Fruit fly (Drosophila melanogaster) whole organism, pupa: ENCODE results near the gene Pdha.

Experiments used
- CG10348 ChIP-seq: fragments of 200-800 bp; sonication (Bioruptor generic); IDR thresholded peaks from 2 replicates; pipeline ENCODE4 v1.3.6; 2022; ENCODE audit warnings: missing biosample characterization, missing genetic modification characterization
- CG12605 ChIP-seq: fragments of 200-800 bp; sonication (Bioruptor generic); IDR thresholded peaks from 2 replicates; pipeline ENCODE4 v1.3.6; 2022; ENCODE audit warnings: missing biosample characterization, missing genetic modification characterization
- CG13204 ChIP-seq: fragments of 200-800 bp; sonication (Bioruptor generic); optimal IDR thresholded peaks from 2 replicates; lab custom pipeline; 2018; ENCODE audit warnings: missing biosample characterization, mild to moderate bottlenecking, missing genetic modification characterization, moderate library complexity
- CG14655 ChIP-seq: fragments of 200-800 bp; sonication (Bioruptor generic); optimal IDR thresholded peaks from 3 replicates; lab custom pipeline; 2017; ENCODE audit warnings: mild to moderate bottlenecking, missing biosample characterization, missing genetic modification reagents, missing genetic modification characterization
- CG15710 ChIP-seq: fragments of 200-800 bp; sonication (Bioruptor generic); optimal IDR thresholded peaks from 2 replicates; lab custom pipeline; 2018; ENCODE audit warnings: missing biosample characterization, mild to moderate bottlenecking, missing genetic modification characterization, moderate library complexity
- CG17806 ChIP-seq: fragments of 200-800 bp; sonication (Bioruptor generic); optimal IDR thresholded peaks from 2 replicates; lab custom pipeline; 2018; ENCODE audit warnings: missing biosample characterization, mild to moderate bottlenecking, missing genetic modification characterization, moderate library complexity
- CG32121 ChIP-seq: fragments of 200-800 bp; sonication (Bioruptor generic); IDR thresholded peaks from 2 replicates; pipeline ENCODE4 v1.3.6; 2022; ENCODE audit warnings: missing biosample characterization, missing genetic modification characterization
- CG34367 ChIP-seq: fragments of 200-800 bp; sonication (Bioruptor generic); optimal IDR thresholded peaks from 2 replicates; lab custom pipeline; 2018; ENCODE audit warnings: missing biosample characterization, mild to moderate bottlenecking, missing genetic modification characterization
- CG4496 ChIP-seq: fragments of 200-800 bp; sonication (Bioruptor generic); IDR thresholded peaks from 3 replicates; pipeline ENCODE4 v1.3.6; 2022; ENCODE audit warnings: missing biosample characterization, missing genetic modification characterization
- CG8159 ChIP-seq: fragments of 200-800 bp; sonication (Bioruptor generic); optimal IDR thresholded peaks from 3 replicates; lab custom pipeline; 2018; ENCODE audit warnings: missing biosample characterization, mild to moderate bottlenecking, missing genetic modification characterization, moderate library complexity
- CG8301 ChIP-seq: fragments of 200-800 bp; sonication (Bioruptor generic); optimal IDR thresholded peaks from 2 replicates; lab custom pipeline; 2018; ENCODE audit warnings: missing biosample characterization, mild to moderate bottlenecking, missing genetic modification characterization
- CG9948 ChIP-seq: fragments of 200-800 bp; sonication (Bioruptor generic); optimal IDR thresholded peaks from 2 replicates; lab custom pipeline; 2018; ENCODE audit warnings: missing biosample characterization, mild to moderate bottlenecking, missing genetic modification characterization, moderate library complexity
- D1 ChIP-seq: fragments of 200-800 bp; sonication (Bioruptor generic); optimal IDR thresholded peaks from 2 replicates; lab custom pipeline; 2018; ENCODE audit warnings: missing biosample characterization, mild to moderate bottlenecking, missing genetic modification characterization, moderate library complexity
- EcR ChIP-seq: fragments of 200-800 bp; sonication (Bioruptor generic); optimal IDR thresholded peaks from 3 replicates; lab custom pipeline; 2019; ENCODE audit warnings: missing biosample characterization, missing genetic modification characterization, mild to moderate bottlenecking, moderate library complexity, missing genetic modification reagents
- Ets98B ChIP-seq: fragments of 200-800 bp; sonication (Bioruptor generic); IDR thresholded peaks from 2 replicates; pipeline ENCODE4 v1.3.6; 2022; ENCODE audit warnings: missing biosample characterization, missing genetic modification characterization
- Pif1A ChIP-seq: fragments of 200-800 bp; sonication (Bioruptor generic); optimal IDR thresholded peaks from 3 replicates; lab custom pipeline; 2016; ENCODE audit warnings: missing biosample characterization, missing genetic modification characterization
- Pif1B ChIP-seq: fragments of 200-800 bp; sonication (Bioruptor generic); optimal IDR thresholded peaks from 3 replicates; lab custom pipeline; 2016; ENCODE audit warnings: missing biosample characterization, missing genetic modification characterization
- Snoo ChIP-seq: fragments of 200-800 bp; sonication (Bioruptor generic); optimal IDR thresholded peaks from 3 replicates; lab custom pipeline; 2017; ENCODE audit warnings: missing biosample characterization, mild to moderate bottlenecking, missing genetic modification characterization, inconsistent platforms
- fd96Ca ChIP-seq: fragments of 200-800 bp; sonication (Bioruptor generic); IDR thresholded peaks from 3 replicates; pipeline ENCODE4 v1.3.6; 2022; ENCODE audit warnings: missing biosample characterization, missing genetic modification characterization
- gl ChIP-seq: fragments of 200-800 bp; sonication (Bioruptor generic); optimal IDR thresholded peaks from 2 replicates; lab custom pipeline; 2018; ENCODE audit warnings: missing biosample characterization, mild to moderate bottlenecking, missing genetic modification characterization
- rn ChIP-seq: fragments of 200-800 bp; sonication (Bioruptor generic); IDR thresholded peaks from 2 replicates; pipeline ENCODE4 v1.3.6; 2022; ENCODE audit warnings: missing biosample characterization, missing genetic modification characterization

The Pdha gene

dm6 chrX:4684444-4684924, 17.6 kb upstream of the Pdha start:
- TF ChIP-seq Ets98B (GFP tag; lab: Robert Waterston, UW) (peak; percentile 91), CG34367 (tag; lab: Kevin White, UChicago) (peak; percentile 34), CG4496 (GFP tag; lab: Robert Waterston, UW) (peak; percentile 94), gl (tag; lab: Kevin White, UChicago) (peak; percentile 36), Pif1B (GFP tag; lab: Kevin White, UChicago) (peak; percentile 33), Snoo (tag; lab: Kevin White, UChicago) (peak; percentile 81), CG17806 (tag; lab: Kevin White, UChicago) (peak; percentile 52), CG32121 (GFP tag; lab: Robert Waterston, UW) (peak; percentile 87), CG10348 (no peak), CG15710 (tag; lab: Kevin White, UChicago) (peak; percentile 63), CG9948 (tag; lab: Kevin White, UChicago) (peak; percentile 24), CG14655 (GFP tag; lab: Kevin White, UChicago) (peak; percentile 67), D1 (no peak), fd96Ca (GFP tag; lab: Robert Waterston, UW) (peak; percentile 94), CG13204 (GFP tag; lab: Kevin White, UChicago) (no peak), CG12605 (peak; percentile 67; the same call in 1 of the 2 replicates), CG8159 (tag; lab: Kevin White, UChicago) (peak; percentile 69), Pif1A (GFP tag; lab: Kevin White, UChicago) (peak; percentile 62), CG8301 (peak; percentile 55), rn (peak; percentile 62), EcR (GFP tag; lab: Kevin White, UChicago) (peak; percentile 54)

DNA sequence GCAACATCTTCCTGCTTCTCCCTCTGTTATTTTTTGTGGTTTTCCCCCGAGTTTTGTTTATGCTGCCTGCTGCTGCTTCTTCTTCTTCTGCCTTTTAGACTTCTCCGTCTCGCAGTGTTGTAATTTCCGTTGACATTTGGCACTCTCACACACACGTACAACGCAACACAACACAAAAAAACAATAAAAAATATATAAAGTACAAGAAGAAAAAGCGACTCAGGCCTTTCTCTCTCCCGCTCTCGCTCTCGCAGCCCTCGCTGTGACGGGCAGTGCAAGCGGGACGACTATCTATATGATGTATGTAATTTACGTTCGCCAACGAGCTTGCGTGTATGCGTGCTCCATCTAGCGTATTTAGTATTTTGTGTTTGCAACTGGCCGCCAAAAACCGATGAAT, 15.9 kb upstream of the Pdha start:
- TF ChIP-seq CG12605 (peak; percentile 91), CG34367 (tag; lab: Kevin White, UChicago) (peak; percentile 80), rn (peak; percentile 70), CG32121 (GFP tag; lab: Robert Waterston, UW) (peak; percentile 81), Ets98B (GFP tag; lab: Robert Waterston, UW) (peak; percentile 72), CG4496 (GFP tag; lab: Robert Waterston, UW) (peak; percentile 91), CG10348 (no peak), D1 (no peak), CG15710 (tag; lab: Kevin White, UChicago) (peak; percentile 70), CG9948 (tag; lab: Kevin White, UChicago) (peak; percentile 64), fd96Ca (GFP tag; lab: Robert Waterston, UW) (peak; percentile 69; the same call in 2 of the 3 replicates), Snoo (tag; lab: Kevin White, UChicago) (peak; percentile 69), CG14655 (GFP tag; lab: Kevin White, UChicago) (peak; percentile 88), CG17806 (tag; lab: Kevin White, UChicago) (peak; percentile 40), CG8301 (peak; percentile 72), CG13204 (GFP tag; lab: Kevin White, UChicago) (peak; percentile 78), gl (tag; lab: Kevin White, UChicago) (peak; percentile 77), Pif1B (GFP tag; lab: Kevin White, UChicago) (peak; percentile 81), EcR (GFP tag; lab: Kevin White, UChicago) (no peak), CG8159 (tag; lab: Kevin White, UChicago) (peak; percentile 60), Pif1A (GFP tag; lab: Kevin White, UChicago) (peak; percentile 73)
- TF ChIP-seq, all 21 proteins: peak for 18

dm6 chrX:4686723-4687122, 15.4 kb upstream of the Pdha start, which contains the start of gene Pp2C1:
Gene Pp2C1 (minus strand): TSS chrX:4686903.
- TF ChIP-seq CG9948 (tag; lab: Kevin White, UChicago) (no peak), fd96Ca (GFP tag; lab: Robert Waterston, UW) (no peak), CG34367 (tag; lab: Kevin White, UChicago) (no peak), D1 (no peak), CG8301 (no peak), CG8159 (tag; lab: Kevin White, UChicago) (no peak), CG32121 (GFP tag; lab: Robert Waterston, UW) (no peak), CG13204 (GFP tag; lab: Kevin White, UChicago) (no peak), CG14655 (GFP tag; lab: Kevin White, UChicago) (no peak), Pif1B (GFP tag; lab: Kevin White, UChicago) (no peak), CG17806 (tag; lab: Kevin White, UChicago) (no peak), gl (tag; lab: Kevin White, UChicago) (no peak), CG4496 (GFP tag; lab: Robert Waterston, UW) (no peak)

DNA sequence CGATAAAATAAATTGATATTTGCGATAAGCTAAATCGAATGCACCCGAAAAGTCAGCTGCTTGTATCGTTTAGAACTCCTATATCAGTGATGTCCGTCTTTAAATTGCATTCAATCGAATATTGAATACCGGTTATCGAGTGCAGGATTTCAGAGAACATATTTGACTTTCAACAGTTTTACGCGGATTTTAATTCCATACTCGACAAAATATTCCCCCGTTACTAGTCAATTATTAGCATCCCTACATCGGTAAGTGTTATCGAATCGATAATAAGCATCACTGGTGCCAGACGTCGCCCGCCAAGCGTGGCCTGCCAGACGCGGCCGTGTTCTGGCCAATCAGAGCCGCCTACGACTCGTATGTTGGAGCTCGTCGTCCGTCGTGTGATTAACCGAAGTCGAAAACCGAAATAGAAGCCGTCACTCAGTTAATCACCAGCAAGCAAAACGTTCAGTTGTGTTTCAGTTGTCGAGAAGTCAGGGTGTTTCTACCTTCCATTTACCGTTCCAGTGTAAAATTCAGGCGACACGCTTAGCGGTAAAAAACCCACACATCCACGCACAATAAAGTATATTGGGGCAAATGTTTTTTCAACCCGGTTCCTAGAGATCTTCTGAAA, 14.2 kb upstream of the Pdha start, which contains the start of gene ctp:
TSS of gene ctp (plus strand) at position 23 of the 622 bp plus-strand sequence.
- TF ChIP-seq CG13204 (GFP tag; lab: Kevin White, UChicago) (peak; percentile 31), Ets98B (GFP tag; lab: Robert Waterston, UW) (peak; percentile 53; the same call in 1 of the 2 replicates), D1 (no peak), rn (no peak), CG14655 (GFP tag; lab: Kevin White, UChicago) (peak; percentile 25), Snoo (tag; lab: Kevin White, UChicago) (peak; percentile 10), Pif1B (GFP tag; lab: Kevin White, UChicago) (peak; percentile 39), CG17806 (tag; lab: Kevin White, UChicago) (peak; percentile 5), fd96Ca (GFP tag; lab: Robert Waterston, UW) (peak; percentile 40; the same call in 1 of the 3 replicates), CG8301 (no peak), CG4496 (GFP tag; lab: Robert Waterston, UW) (peak; percentile 40; the same call in 1 of the 3 replicates), CG32121 (GFP tag; lab: Robert Waterston, UW) (peak; percentile 44; the same call in 1 of the 2 replicates), CG10348 (no peak), CG12605 (peak; percentile 64; the same call in 1 of the 2 replicates), CG34367 (tag; lab: Kevin White, UChicago) (no peak), CG9948 (tag; lab: Kevin White, UChicago) (no peak), CG8159 (tag; lab: Kevin White, UChicago) (peak; percentile 1), gl (tag; lab: Kevin White, UChicago) (no peak), CG15710 (tag; lab: Kevin White, UChicago) (peak; percentile 24), Pif1A (GFP tag; lab: Kevin White, UChicago) (peak; percentile 51), EcR (GFP tag; lab: Kevin White, UChicago) (peak; percentile 12)
